Fruit fly (Drosophila melanogaster) Kc167 (cell line): ENCODE results near the gene CG43094.

ENCODE experiments used
- Sin3A ChIP-seq: fragments of >200 bp; optimal IDR thresholded peaks from 2 replicates; lab custom pipeline; 2018; ENCODE audit warnings: missing external identifiers
- h ChIP-seq: fragments of >200 bp; optimal IDR thresholded peaks from 3 replicates; lab custom pipeline; 2018; ENCODE audit warnings: missing external identifiers
- psq ChIP-seq: fragments of >200 bp; optimal IDR thresholded peaks from 2 replicates; lab custom pipeline; 2017; ENCODE audit warnings: missing external identifiers

DNA sequence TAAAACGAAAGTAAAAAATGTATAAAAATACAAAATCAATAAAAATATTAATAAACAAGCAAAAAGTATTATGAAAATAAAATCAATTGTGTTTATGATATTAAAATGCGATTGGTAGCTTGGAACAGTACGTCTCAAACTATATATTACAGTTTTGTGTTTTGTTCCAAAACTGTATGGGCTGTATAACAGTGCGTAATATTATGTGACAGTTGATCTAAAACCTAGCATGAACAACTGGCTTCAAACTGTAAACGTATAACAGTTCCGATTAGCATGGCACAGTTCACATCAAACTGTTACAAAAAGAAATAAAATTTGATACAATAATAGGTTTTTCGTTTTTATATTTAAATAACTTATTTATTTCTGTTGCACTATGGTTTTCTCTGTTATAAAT lies 23.2 kb upstream of the CG43094 start:
- TF ChIP-seq Sin3A (no peak), psq (no peak), h (no peak)
